Worm (Caenorhabditis elegans): ENCODE measurements around the gene F36H12.3.

DNA sequence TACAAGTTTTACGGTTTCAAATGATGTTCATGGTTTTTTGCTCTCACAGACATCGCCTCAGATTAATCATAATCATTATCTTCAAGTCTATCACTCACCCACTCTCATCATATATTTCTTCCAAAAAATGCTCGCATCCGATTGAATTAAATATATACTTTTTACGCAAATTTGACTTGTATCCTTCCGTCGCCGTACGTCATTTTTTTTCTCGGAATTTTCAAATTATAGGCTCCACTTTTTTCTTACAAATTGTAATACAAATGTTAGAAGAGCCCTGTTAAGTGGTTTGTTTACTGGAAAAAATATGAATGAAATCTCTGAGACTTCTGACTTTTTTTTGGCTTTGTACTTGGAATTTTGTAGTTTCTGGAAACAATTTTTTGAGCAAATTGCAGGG, 14.6 kb downstream of the F36H12.3 start:
- TF ChIP-seq him-1 (tag; optimal IDR thresholded peaks at IDR 0.05): no peak
- TF ChIP-seq dao-5 (tag; optimal IDR thresholded peaks at IDR 0.05): no peak

Data from whole organism, L4/young adult.